Fruit fly (Drosophila melanogaster): Measurements from ENCODE around the gene CG42507.

DNA sequence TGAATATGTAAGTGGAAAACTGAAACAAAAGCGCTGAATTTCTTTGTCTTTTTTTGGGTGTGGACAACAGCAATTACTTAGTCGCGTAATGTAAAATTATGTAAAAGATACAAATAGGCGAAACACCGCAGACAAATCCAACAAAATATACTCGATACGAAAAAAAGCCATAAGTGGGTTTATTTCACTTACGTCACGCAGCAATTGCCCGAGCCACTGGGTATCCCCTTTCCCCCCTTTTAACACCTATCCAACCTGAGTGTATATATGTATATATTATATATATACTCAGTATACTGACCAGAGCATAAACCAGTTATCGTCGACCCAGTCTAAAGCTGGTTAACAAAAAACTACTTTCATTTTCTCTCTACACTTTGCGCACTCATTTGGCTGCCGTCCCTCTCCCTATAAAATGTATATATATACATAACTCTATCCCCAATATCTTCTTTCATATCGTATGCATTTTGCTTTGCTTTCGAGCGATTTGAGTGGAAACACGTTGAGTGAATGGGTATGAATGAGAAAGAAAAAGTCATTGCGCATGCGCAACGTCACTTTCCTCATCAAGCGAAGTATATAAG, 14.6 kb downstream of the CG42507 start:
- no peak for TF ChIP-seq CG8478 (optimal IDR thresholded peaks at IDR 0.05)
- no peak for TF ChIP-seq CTCF (optimal IDR thresholded peaks at IDR 0.05)

Data from S2 (cell line).